Fruit fly (Drosophila melanogaster): ENCODE results near the gene Brd7-9.

Brd7-9 gene

DNA sequence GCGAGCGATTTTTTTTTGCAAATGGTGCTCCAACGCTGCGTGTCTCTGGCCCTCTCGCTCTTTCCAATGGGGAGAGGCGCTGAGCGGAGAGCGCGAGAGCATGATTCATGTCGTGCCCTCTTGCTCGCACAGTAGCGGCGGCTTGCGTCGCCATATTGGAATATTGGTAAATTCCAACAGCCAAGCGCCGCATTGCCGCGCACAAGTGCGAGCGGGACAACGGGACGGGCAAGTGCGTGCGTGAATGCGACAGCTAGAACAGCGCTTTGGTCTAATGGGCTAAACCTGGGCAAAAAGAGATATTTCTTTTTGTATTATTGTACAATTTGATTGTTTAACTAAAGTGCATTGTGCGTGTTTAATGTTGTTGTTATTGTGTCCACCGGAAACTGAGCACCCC lies 45.6 kb downstream of the Brd7-9 start (continued):
- no peak for TF ChIP-seq hb (GFP tag; IDR thresholded peaks at IDR 0.05; ENCODE audit: partially characterized antibody)
- no peak for TF ChIP-seq CG14050 (GFP tag; IDR thresholded peaks at IDR 0.05)
- TF ChIP-seq CG30020 (tag; optimal IDR thresholded peaks at IDR 0.05) = peak; percentile 19
- no peak for TF ChIP-seq fd64A (GFP tag; optimal IDR thresholded peaks at IDR 0.05)
- TF ChIP-seq pita (GFP tag; optimal IDR thresholded peaks at IDR 0.05) = no peak
- TF ChIP-seq Dek (tag; optimal IDR thresholded peaks at IDR 0.05) = no peak
- no peak for TF ChIP-seq wor (GFP tag; IDR thresholded peaks at IDR 0.05)
- TF ChIP-seq Mes4 (GFP tag; optimal IDR thresholded peaks at IDR 0.05) = peak; percentile 54
- peak; percentile 62; the same call in 1 of the 2 replicates for TF ChIP-seq NFAT (GFP tag; IDR thresholded peaks at IDR 0.05)
- TF ChIP-seq CG17359 (tag; optimal IDR thresholded peaks at IDR 0.05) = no peak
- no peak for TF ChIP-seq ac (GFP tag; optimal IDR thresholded peaks at IDR 0.05)
- TF ChIP-seq CG12942 (GFP tag; optimal IDR thresholded peaks at IDR 0.05) = no peak
- no peak for TF ChIP-seq Blimp-1 (GFP tag; optimal IDR thresholded peaks at IDR 0.05)
- TF ChIP-seq abd-A (tag; optimal IDR thresholded peaks at IDR 0.05) = peak; percentile 88
- no peak for TF ChIP-seq CG31224 (GFP tag; IDR thresholded peaks at IDR 0.05)
- peak; percentile 7 for TF ChIP-seq Camta (GFP tag; optimal IDR thresholded peaks at IDR 0.05)
- TF ChIP-seq pnt (GFP tag; optimal IDR thresholded peaks at IDR 0.05) = no peak
- TF ChIP-seq Asciz (GFP tag; optimal IDR thresholded peaks at IDR 0.05) = no peak
- TF ChIP-seq CG15601 (tag; optimal IDR thresholded peaks at IDR 0.05) = no peak
- TF ChIP-seq peb (GFP tag; IDR thresholded peaks at IDR 0.05) = no peak
- no peak for TF ChIP-seq CG6654 (GFP tag; optimal IDR thresholded peaks at IDR 0.05)
- no peak for TF ChIP-seq salm (tag; optimal IDR thresholded peaks at IDR 0.05)
- peak; percentile 19 for TF ChIP-seq CG6813 (GFP tag; optimal IDR thresholded peaks at IDR 0.05)
- TF ChIP-seq CG10462 (GFP tag; optimal IDR thresholded peaks at IDR 0.05) = no peak
- TF ChIP-seq ato (GFP tag; IDR thresholded peaks at IDR 0.05; ENCODE audit: partially characterized antibody) = 0 out of 2 replicates have a peak, but pooled peaks have one; percentile 43
- no peak for TF ChIP-seq lov (optimal IDR thresholded peaks at IDR 0.05)
- TF ChIP-seq lov (GFP tag; IDR thresholded peaks at IDR 0.05) = peak; percentile 67; the same call in 1 of the 3 replicates
- TF ChIP-seq Sry-β (GFP tag; optimal IDR thresholded peaks at IDR 0.05) = no peak
- no peak for TF ChIP-seq Tbp (GFP tag; optimal IDR thresholded peaks at IDR 0.05)
- no peak for TF ChIP-seq gfzf (GFP tag; optimal IDR thresholded peaks at IDR 0.05)
- TF ChIP-seq ab (GFP tag; optimal IDR thresholded peaks at IDR 0.05) = no peak
- TF ChIP-seq da (GFP tag; optimal IDR thresholded peaks at IDR 0.05) = no peak
- TF ChIP-seq repo (GFP tag; optimal IDR thresholded peaks at IDR 0.05) = no peak
- 0 out of 2 replicates have a peak, but pooled peaks have one; percentile 6 for TF ChIP-seq ttk (GFP tag; IDR thresholded peaks at IDR 0.05)
- no peak for TF ChIP-seq CG10274 (GFP tag; optimal IDR thresholded peaks at IDR 0.05)
- TF ChIP-seq CG18011 (GFP tag; optimal IDR thresholded peaks at IDR 0.05) = no peak
- peak in 1 of 2 experiments; percentile 11 for TF ChIP-seq bsh (GFP tag; optimal IDR thresholded peaks at IDR 0.05)
- TF ChIP-seq cato (GFP tag; optimal IDR thresholded peaks at IDR 0.05; ENCODE audit: borderline replicate concordance) = no peak
- no peak for TF ChIP-seq CG11504 (tag; optimal IDR thresholded peaks at IDR 0.05)
- TF ChIP-seq pros (GFP tag; optimal IDR thresholded peaks at IDR 0.05) = peak; percentile 9
- TF ChIP-seq CG12236 (GFP tag; optimal IDR thresholded peaks at IDR 0.05) = no peak
- TF ChIP-seq CG10209 (GFP tag; optimal IDR thresholded peaks at IDR 0.05) = no peak
- TF ChIP-seq Stat92E (GFP tag; optimal IDR thresholded peaks at IDR 0.05) = no peak
- no peak for TF ChIP-seq CG2889 (GFP tag; IDR thresholded peaks at IDR 0.05)
- TF ChIP-seq MESR4 (GFP tag; optimal IDR thresholded peaks at IDR 0.05) = peak; percentile 13
- TF ChIP-seq en (GFP tag; optimal IDR thresholded peaks at IDR 0.05) = no peak
- TF ChIP-seq danr (GFP tag; IDR thresholded peaks at IDR 0.05) = no peak
- TF ChIP-seq CG42726 (GFP tag; IDR thresholded peaks at IDR 0.05; ENCODE audit: partially characterized antibody) = peak; percentile 77
- peak; percentile 13 for TF ChIP-seq CG17385 (GFP tag; optimal IDR thresholded peaks at IDR 0.05)
- TF ChIP-seq gro (GFP tag; optimal IDR thresholded peaks at IDR 0.05) = no peak
